Worm (Caenorhabditis elegans): ENCODE measurements around the gene pdhk-2.

Gene pdhk-2

ce11 chrIII:8773375-8773774 lies 32.2 kb upstream of the pdhk-2 start:
- TF ChIP-seq skn-1 (tag; optimal IDR thresholded peaks at IDR 0.05) (no peak), snpc-4 (tag; optimal IDR thresholded peaks at IDR 0.05) (no peak), nhr-76 (tag; optimal IDR thresholded peaks at IDR 0.05) (no peak)

ce11 chrIII:8772428-8773027 lies 31.3 kb upstream of the pdhk-2 start:
- TF ChIP-seq elt-2 (tag; optimal IDR thresholded peaks at IDR 0.05) (peak; percentile 11), egl-5 (tag; optimal IDR thresholded peaks at IDR 0.05) (peak; percentile 9), nhr-77 (tag; optimal IDR thresholded peaks at IDR 0.05) (no peak)

- TF ChIP-seq nhr-23 (tag; optimal IDR thresholded peaks at IDR 0.05) = no peak
- TF ChIP-seq ztf-4 (tag; optimal IDR thresholded peaks at IDR 0.05) = no peak
- TF ChIP-seq ceh-28 (tag; optimal IDR thresholded peaks at IDR 0.05) = no peak
- TF ChIP-seq ama-1 (optimal IDR thresholded peaks at IDR 0.05) = no peak
- TF ChIP-seq nhr-77 (tag; optimal IDR thresholded peaks at IDR 0.05) = no peak
- TF ChIP-seq fkh-10 (GFP tag; optimal IDR thresholded peaks at IDR 0.05) = no peak
- no peak for TF ChIP-seq egl-27 (tag; optimal IDR thresholded peaks at IDR 0.05)
Observed at ce11 chrIII:8771851-8772250, 30.6 kb upstream of the pdhk-2 start, which contains the start of gene K02D10.3. K02D10.3 (minus strand) TSS chrIII:8771951.

- TF ChIP-seq egl-5 (tag; optimal IDR thresholded peaks at IDR 0.05) = no peak
- TF ChIP-seq ceh-9 (tag; optimal IDR thresholded peaks at IDR 0.05) = no peak
- TF ChIP-seq nfya-1 (tag; optimal IDR thresholded peaks at IDR 0.05; ENCODE audit: insufficient read depth) = no peak
- TF ChIP-seq lin-39 (tag; optimal IDR thresholded peaks at IDR 0.05) = no peak
- no peak for TF ChIP-seq ZK546.5 (tag; optimal IDR thresholded peaks at IDR 0.05)
Observed at ce11 chrIII:8771162-8771561, 29.9 kb upstream of the pdhk-2 start, which contains the start of gene K02D10.2. K02D10.2 (minus strand) TSS chrIII:8771262.

ce11 chrIII:8770243-8770642 lies 29.0 kb upstream of the pdhk-2 start:
- TF ChIP-seq snpc-4 (tag; optimal IDR thresholded peaks at IDR 0.05) (no peak), nhr-67 (tag; optimal IDR thresholded peaks at IDR 0.05) (no peak), nhr-25 (tag; optimal IDR thresholded peaks at IDR 0.05) (peak; percentile 58), nhr-23 (tag; optimal IDR thresholded peaks at IDR 0.05) (peak; percentile 30)

- TF ChIP-seq jun-1 (tag; optimal IDR thresholded peaks at IDR 0.05) (no peak), aly-2 (tag; optimal IDR thresholded peaks at IDR 0.05) (no peak), unc-39 (tag; optimal IDR thresholded peaks at IDR 0.05) (no peak), nhr-237 (tag; optimal IDR thresholded peaks at IDR 0.05) (no peak), nhr-11 (tag; optimal IDR thresholded peaks at IDR 0.05) (no peak), ama-1 (optimal IDR thresholded peaks at IDR 0.05) (peak; percentile 62), ZK546.5 (tag; optimal IDR thresholded peaks at IDR 0.05) (no peak), ceh-28 (tag; optimal IDR thresholded peaks at IDR 0.05) (peak; percentile 29), fkh-2 (tag; optimal IDR thresholded peaks at IDR 0.05) (no peak), nhr-43 (tag; optimal IDR thresholded peaks at IDR 0.05; ENCODE audit: poor library complexity, severe bottlenecking) (no peak), hmg-11 (tag; optimal IDR thresholded peaks at IDR 0.05) (no peak), nhr-23 (tag; optimal IDR thresholded peaks at IDR 0.05) (no peak)
Observed at ce11 chrIII:8769253-8769652, 28.0 kb upstream of the pdhk-2 start, which contains the start of gene K02D10.1. K02D10.1 (plus strand) TSS chrIII:8769536.

- TF ChIP-seq skn-1 (tag; optimal IDR thresholded peaks at IDR 0.05) (peak; percentile 42), nhr-67 (tag; optimal IDR thresholded peaks at IDR 0.05) (peak; percentile 38), ZK546.5 (tag; optimal IDR thresholded peaks at IDR 0.05) (no peak), nhr-23 (tag; optimal IDR thresholded peaks at IDR 0.05) (peak; percentile 47), lin-39 (tag; optimal IDR thresholded peaks at IDR 0.05) (no peak), hmg-11 (tag; optimal IDR thresholded peaks at IDR 0.05) (peak; percentile 86), R02D3.7 (tag; optimal IDR thresholded peaks at IDR 0.05) (peak; percentile 32), ceh-82 (tag; optimal IDR thresholded peaks at IDR 0.05) (no peak), ceh-28 (tag; optimal IDR thresholded peaks at IDR 0.05) (peak; percentile 48), elt-2 (tag; optimal IDR thresholded peaks at IDR 0.05) (peak; percentile 32), ztf-11 (tag; optimal IDR thresholded peaks at IDR 0.05) (no peak), eor-1 (tag; optimal IDR thresholded peaks at IDR 0.05) (no peak), nhr-77 (tag; optimal IDR thresholded peaks at IDR 0.05) (no peak), unc-62 (GFP tag; optimal IDR thresholded peaks at IDR 0.05) (no peak), elt-3 (tag; optimal IDR thresholded peaks at IDR 0.05) (no peak), snpc-4 (tag; optimal IDR thresholded peaks at IDR 0.05) (peak; percentile 28), zag-1 (tag; optimal IDR thresholded peaks at IDR 0.05) (no peak), mdl-1 (tag; optimal IDR thresholded peaks at IDR 0.05) (no peak), daf-12 (tag; optimal IDR thresholded peaks at IDR 0.05) (no peak), pqm-1 (tag; optimal IDR thresholded peaks at IDR 0.05) (no peak), fos-1 (tag; optimal IDR thresholded peaks at IDR 0.05) (no peak), tbx-2 (tag; optimal IDR thresholded peaks at IDR 0.05) (no peak), nfya-1 (tag; optimal IDR thresholded peaks at IDR 0.05; ENCODE audit: insufficient read depth) (peak; percentile 59), lin-15B (tag; optimal IDR thresholded peaks at IDR 0.05) (no peak), unc-39 (tag; optimal IDR thresholded peaks at IDR 0.05) (no peak)
Observed at ce11 chrIII:8767889-8768361, 26.7 kb upstream of the pdhk-2 start, which contains the start of gene mtss-1. mtss-1 (plus strand) TSS chrIII:8768311.

Measured in whole organism, L3 larva.